Worm (Caenorhabditis elegans) whole organism, L2 larva: ENCODE results near the gene F56A8.8.
"Not testable (repeated sequence)": the region's sequence is repeated elsewhere in the genome, so short reads cannot be mapped to it uniquely, and the experiment has no call there.

Experiments
- aly-2 ChIP-seq: fragments of 150-350 bp; optimal IDR thresholded peaks from 2 replicates; lab custom pipeline; 2014; ENCODE audit warnings: missing biosample characterization, missing genetic modification characterization
- elt-1 ChIP-seq: fragments of 150-350 bp; optimal IDR thresholded peaks from 2 replicates; lab custom pipeline; 2014; ENCODE audit warnings: missing biosample characterization, missing genetic modification characterization
- elt-3 ChIP-seq: sonication (generic microtip); optimal IDR thresholded peaks from 2 replicates; lab custom pipeline; 2017; ENCODE audit warnings: missing biosample characterization, missing genetic modification characterization
- fos-1 ChIP-seq: fragments of 150-350 bp; optimal IDR thresholded peaks from 2 replicates; lab custom pipeline; 2014; ENCODE audit warnings: missing biosample characterization, missing genetic modification characterization
- gmeb-1 ChIP-seq: fragments of 150-350 bp; optimal IDR thresholded peaks from 2 replicates; lab custom pipeline; 2014; ENCODE audit warnings: missing biosample characterization, missing genetic modification characterization
- lin-11 ChIP-seq: fragments of 150-350 bp; sonication (generic microtip); optimal IDR thresholded peaks from 2 replicates; lab custom pipeline; 2014; ENCODE audit warnings: missing biosample characterization, missing genetic modification characterization, inconsistent platforms, mixed read lengths
- mab-5 ChIP-seq: fragments of 150-350 bp; optimal IDR thresholded peaks from 2 replicates; lab custom pipeline; 2014; ENCODE audit warnings: missing biosample characterization, missing genetic modification characterization
- nhr-129 ChIP-seq: fragments of 150-350 bp; optimal IDR thresholded peaks from 2 replicates; lab custom pipeline; 2014; ENCODE audit warnings: missing biosample characterization, missing genetic modification characterization
- nhr-23 ChIP-seq: fragments of 150-350 bp; optimal IDR thresholded peaks from 2 replicates; lab custom pipeline; 2014; ENCODE audit warnings: missing biosample characterization, missing genetic modification reagents, missing genetic modification characterization
- nhr-237 ChIP-seq: fragments of 150-350 bp; optimal IDR thresholded peaks from 2 replicates; lab custom pipeline; 2014; ENCODE audit warnings: missing biosample characterization, missing genetic modification characterization
- nhr-25 ChIP-seq: fragments of 150-350 bp; sonication (generic microtip); optimal IDR thresholded peaks from 3 replicates; lab custom pipeline; 2014; ENCODE audit warnings: missing biosample characterization, missing genetic modification characterization
- skn-1 ChIP-seq: sonication (generic microtip); optimal IDR thresholded peaks from 2 replicates; lab custom pipeline; 2017; ENCODE audit warnings: missing biosample characterization, missing genetic modification characterization
- ztf-11 ChIP-seq: sonication (generic microtip); optimal IDR thresholded peaks from 2 replicates; lab custom pipeline; 2017; ENCODE audit warnings: missing biosample characterization, missing genetic modification characterization

DNA sequence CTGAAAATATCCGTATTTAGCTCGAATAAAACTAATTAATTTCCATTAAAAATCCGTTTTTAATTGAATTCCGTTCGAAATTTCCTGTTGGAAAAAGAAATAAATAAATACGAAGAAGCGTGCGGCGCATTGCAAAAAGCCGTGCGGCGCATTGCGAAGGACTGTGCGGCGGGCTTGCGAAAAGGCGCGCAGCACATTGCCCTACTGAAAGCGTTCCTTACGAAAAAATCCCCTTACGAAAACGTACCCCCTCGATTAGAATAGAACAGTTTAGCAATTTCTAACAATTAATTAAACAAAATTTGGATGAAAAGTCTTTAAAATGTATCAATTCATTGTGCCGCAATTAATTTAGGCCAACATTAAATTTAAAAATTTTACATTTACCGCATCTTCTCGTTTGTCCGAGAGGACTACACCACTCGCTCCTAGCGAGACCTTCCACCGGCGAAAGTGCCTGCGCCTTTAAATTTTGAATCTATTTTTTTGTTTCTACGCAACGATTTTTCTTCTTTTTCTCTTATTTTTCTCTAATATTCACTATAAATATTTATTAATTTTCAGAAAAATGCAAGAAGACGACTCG is 10.9 kb downstream of the F56A8.8 start, which contains the start of gene npp-18:
- not testable (repeated sequence) for TF ChIP-seq nhr-237; nhr-23 (tag; lab: Kevin White, UChicago); mab-5 (tag; lab: Kevin White, UChicago); skn-1 (tag; lab: Kevin White, UChicago); lin-11 (tag; lab: Kevin White, UChicago); ztf-11 (tag; lab: Kevin White, UChicago); nhr-25 (tag; lab: Kevin White, UChicago); aly-2; elt-1 (tag; lab: Kevin White, UChicago); elt-3; nhr-129 (tag; lab: Kevin White, UChicago)
- TF ChIP-seq fos-1 (tag; lab: Kevin White, UChicago) (peak; percentile 33), gmeb-1 (tag; lab: Kevin White, UChicago) (peak; percentile 78)
